Worm (Caenorhabditis elegans) whole organism, L4/young adult: ENCODE data around the gene oops-1.

Source experiments
- W03F9.2 ChIP-seq: fragments of 150-350 bp; optimal IDR thresholded peaks from 2 replicates; lab custom pipeline; 2014; ENCODE audit warnings: missing biosample characterization, missing genetic modification characterization
- dao-5 ChIP-seq: sonication (generic microtip); optimal IDR thresholded peaks from 2 replicates; lab custom pipeline; 2016; ENCODE audit warnings: missing genotype, missing genetic modification characterization, moderate library complexity, missing compliant biosample characterization

- no peak for TF ChIP-seq W03F9.2 (tag; lab: Kevin White, UChicago)
- no peak for TF ChIP-seq dao-5 (tag; lab: Kevin White, UChicago)
These were observed 41.7 kb upstream of the oops-1 start for ce11 chrIV:5855608-5856007.
